Fruit fly (Drosophila melanogaster) whole organism, adult: Measurements from ENCODE around the gene rngo.
A peak's percentile ranks its signal among the peaks of the same experiment; 100 is the strongest.

Experiments used
- CG11617 ChIP-seq: fragments of 200-800 bp; sonication (Bioruptor generic); optimal IDR thresholded peaks from 2 replicates; lab custom pipeline; 2017; ENCODE audit warnings: mild to moderate bottlenecking, missing biosample characterization, missing genetic modification reagents, missing genetic modification characterization
- CG12768 ChIP-seq: fragments of 200-800 bp; sonication (Bioruptor generic); optimal IDR thresholded peaks from 2 replicates; lab custom pipeline; 2017; ENCODE audit warnings: missing biosample characterization, missing genetic modification characterization, mild to moderate bottlenecking, moderate library complexity, missing genetic modification reagents
- CG14711 ChIP-seq: fragments of 200-800 bp; sonication (Bioruptor generic); optimal IDR thresholded peaks from 2 replicates; lab custom pipeline; 2018; ENCODE audit warnings: missing biosample characterization, mild to moderate bottlenecking, missing genetic modification characterization, moderate library complexity
- CG1620 ChIP-seq: fragments of 200-800 bp; sonication (Bioruptor generic); optimal IDR thresholded peaks from 2 replicates; lab custom pipeline; 2016; ENCODE audit warnings: missing biosample characterization, missing genetic modification characterization
- CG33017 ChIP-seq: fragments of 200-800 bp; sonication (Bioruptor generic); optimal IDR thresholded peaks from 2 replicates; lab custom pipeline; 2018; ENCODE audit warnings: missing biosample characterization, mild to moderate bottlenecking, missing genetic modification characterization, moderate library complexity
- CG5204 ChIP-seq: fragments of 200-800 bp; sonication (Bioruptor generic); optimal IDR thresholded peaks from 2 replicates; lab custom pipeline; 2016; ENCODE audit warnings: missing biosample characterization, missing genetic modification characterization
- CG7045 ChIP-seq: fragments of 200-800 bp; sonication (Bioruptor generic); optimal IDR thresholded peaks from 2 replicates; lab custom pipeline; 2017; ENCODE audit warnings: missing biosample characterization, mild to moderate bottlenecking, missing genetic modification characterization
- CG7101 ChIP-seq: fragments of 200-800 bp; sonication (Bioruptor generic); optimal IDR thresholded peaks from 2 replicates; lab custom pipeline; 2018; ENCODE audit warnings: missing biosample characterization, mild to moderate bottlenecking, missing genetic modification characterization, moderate library complexity
- Clk ChIP-seq: fragments of 200-800 bp; sonication (Bioruptor generic); optimal IDR thresholded peaks from 2 replicates; lab custom pipeline; 2017; ENCODE audit warnings: missing biosample characterization, missing genetic modification characterization
- Crg-1 ChIP-seq: fragments of 200-800 bp; sonication (Bioruptor generic); optimal IDR thresholded peaks from 2 replicates; lab custom pipeline; 2016; ENCODE audit warnings: missing biosample characterization, missing genetic modification characterization
- Hr96 ChIP-seq: fragments of 200-800 bp; sonication (Bioruptor generic); optimal IDR thresholded peaks from 2 replicates; lab custom pipeline; 2016; ENCODE audit warnings: missing biosample characterization, missing genetic modification characterization
- Mnt ChIP-seq: fragments of 200-800 bp; sonication (Bioruptor generic); optimal IDR thresholded peaks from 2 replicates; lab custom pipeline; 2016; ENCODE audit warnings: missing biosample characterization, mild to moderate bottlenecking, missing genetic modification characterization
- bab1 ChIP-seq: fragments of 200-800 bp; sonication (Bioruptor generic); optimal IDR thresholded peaks from 3 replicates; lab custom pipeline; 2019; ENCODE audit warnings: missing biosample characterization, mild to moderate bottlenecking, missing genetic modification characterization, moderate library complexity
- cic ChIP-seq: fragments of 200-800 bp; sonication (Bioruptor generic); optimal IDR thresholded peaks from 2 replicates; lab custom pipeline; 2017; ENCODE audit warnings: missing biosample characterization, mild to moderate bottlenecking, missing genetic modification characterization, moderate library complexity
- cnc ChIP-seq, 2 experiments: fragments of >200 bp; optimal IDR thresholded peaks; 2 replicates each; lab custom pipeline; 2017
- kay ChIP-seq: fragments of 200-800 bp; sonication (Bioruptor generic); peaks from one replicate; lab custom pipeline; 2016; ENCODE audit warnings: missing biosample characterization, missing genetic modification characterization, borderline replicate concordance
- ovo ChIP-seq: fragments of 200-800 bp; sonication (Bioruptor generic); optimal IDR thresholded peaks from 2 replicates; lab custom pipeline; 2016; ENCODE audit warnings: missing biosample characterization, missing genetic modification characterization
- pad ChIP-seq: fragments of 200-800 bp; sonication (Bioruptor generic); optimal IDR thresholded peaks from 3 replicates; lab custom pipeline; 2017; ENCODE audit warnings: missing biosample characterization, missing genetic modification characterization, mild to moderate bottlenecking, moderate library complexity, missing genetic modification reagents
- tj ChIP-seq: fragments of 200-800 bp; sonication (Bioruptor generic); optimal IDR thresholded peaks from 3 replicates; lab custom pipeline; 2017; ENCODE audit warnings: missing biosample characterization, mild to moderate bottlenecking, missing genetic modification characterization, moderate library complexity
- toe ChIP-seq: fragments of 200-800 bp; sonication (Bioruptor generic); optimal IDR thresholded peaks from 2 replicates; lab custom pipeline; 2016; ENCODE audit warnings: missing biosample characterization, missing genetic modification characterization

Gene rngo

dm6 chrX:16448252-16449191, 7.3 kb downstream of the rngo start, which contains the start of the genes CG34015 and eIF4H1:
TSS of gene CG34015 (minus strand) at chrX:16448302.
TSS of gene eIF4H1 (plus strand) at chrX:16448665.
- no peak for TF ChIP-seq CG5204 (GFP tag; lab: Kevin White, UChicago)
- TF ChIP-seq CG1620 (GFP tag; lab: Kevin White, UChicago) = peak; percentile 2
- peak; percentile 27 for TF ChIP-seq CG7101 (tag; lab: Kevin White, UChicago)
- no peak for TF ChIP-seq kay (GFP tag; lab: Kevin White, UChicago)
- TF ChIP-seq tj = peak; percentile 76
- no peak for TF ChIP-seq Clk (GFP tag; lab: Kevin White, UChicago)
- TF ChIP-seq cnc (optimal IDR thresholded peaks at IDR 0.05; lab: Kevin White, UChicago) = no peak
- peak; percentile 12 for TF ChIP-seq Crg-1 (GFP tag; lab: Kevin White, UChicago)
- TF ChIP-seq CG11617 (GFP tag; lab: Kevin White, UChicago) = peak; percentile 52
- no peak for TF ChIP-seq ovo (GFP tag; lab: Kevin White, UChicago)
- TF ChIP-seq CG33017 = no peak
- TF ChIP-seq Mnt = peak; percentile 92
- no peak for TF ChIP-seq CG7045
- TF ChIP-seq pad (GFP tag; lab: Kevin White, UChicago) = peak; percentile 84
- TF ChIP-seq toe (GFP tag; lab: Kevin White, UChicago) = no peak
- TF ChIP-seq CG14711 (tag; lab: Kevin White, UChicago) = no peak
- peak; percentile 59 for TF ChIP-seq cic
- no peak for TF ChIP-seq Hr96 (GFP tag; lab: Kevin White, UChicago)
- peak; percentile 44 for TF ChIP-seq CG12768 (GFP tag; lab: Kevin White, UChicago)

dm6 chrX:16449316-16449715, 8.1 kb downstream of the rngo start:
- TF ChIP-seq bab1 (GFP tag; lab: Kevin White, UChicago) = no peak
- TF ChIP-seq CG5204 (GFP tag; lab: Kevin White, UChicago) = no peak
- TF ChIP-seq tj = peak; percentile 55
- no peak for TF ChIP-seq CG7045

- TF ChIP-seq Hr96 (GFP tag; lab: Kevin White, UChicago) = no peak
- TF ChIP-seq CG33017 = no peak
- TF ChIP-seq bab1 (GFP tag; lab: Kevin White, UChicago) = no peak
- TF ChIP-seq kay (GFP tag; lab: Kevin White, UChicago) = no peak
- TF ChIP-seq cic = no peak
- TF ChIP-seq toe (GFP tag; lab: Kevin White, UChicago) = no peak
- no peak for TF ChIP-seq Crg-1 (GFP tag; lab: Kevin White, UChicago)
- TF ChIP-seq CG1620 (GFP tag; lab: Kevin White, UChicago) = no peak
- TF ChIP-seq CG7045 = no peak
- TF ChIP-seq Mnt = no peak
Observed at dm6 chrX:16456582-16456981, 15.3 kb downstream of the rngo start.

DNA sequence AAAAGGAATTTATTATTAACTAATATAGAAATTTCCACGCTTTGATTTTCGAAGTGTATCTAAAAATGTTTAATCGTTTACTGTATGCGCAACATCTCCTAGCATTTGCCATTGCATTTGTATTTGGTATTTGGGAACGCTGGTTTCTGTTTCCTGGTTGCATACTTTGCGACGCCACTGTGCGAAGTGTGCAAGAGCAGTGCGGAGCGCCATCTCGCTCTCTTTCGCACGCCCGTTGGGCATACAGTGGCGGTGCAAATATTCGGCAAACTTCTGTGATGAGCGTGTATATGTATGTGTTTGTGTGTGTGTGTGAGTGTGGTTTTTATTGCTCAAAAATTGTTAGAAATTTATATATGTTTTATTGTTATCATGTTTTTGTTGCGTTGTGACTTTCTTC, 17.3 kb downstream of the rngo start:
- TF ChIP-seq cnc (optimal IDR thresholded peaks at IDR 0.05; lab: Kevin White, UChicago) (no peak), CG7045 (no peak), toe (GFP tag; lab: Kevin White, UChicago) (no peak), tj (no peak), kay (GFP tag; lab: Kevin White, UChicago) (peak; percentile 60), ovo (GFP tag; lab: Kevin White, UChicago) (no peak)

DNA sequence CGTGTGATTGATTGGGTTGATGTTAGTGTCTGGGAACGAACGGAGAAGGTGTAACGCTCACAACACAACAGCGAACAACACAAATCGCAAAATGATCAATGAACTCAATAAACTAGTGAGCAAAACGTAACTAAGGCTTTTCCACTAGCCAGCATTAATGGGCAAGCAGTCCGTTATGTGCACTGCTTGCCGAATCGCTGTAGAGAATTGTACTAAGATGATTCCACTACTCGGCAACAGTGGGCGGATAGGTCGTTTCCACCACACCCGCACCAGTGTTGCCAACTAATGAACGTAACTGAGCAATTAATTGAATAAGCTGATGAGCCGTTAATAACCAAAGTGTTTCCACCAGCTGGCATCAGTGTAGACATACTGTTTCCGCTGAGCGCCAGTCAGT, 43.3 kb downstream of the rngo start:
- no peak for TF ChIP-seq Crg-1 (GFP tag; lab: Kevin White, UChicago)
